Worm (Caenorhabditis elegans) whole organism, early embryonic: ENCODE measurements around the gene nlt-1.

Experiments used
- aly-1 ChIP-seq: sonication (generic microtip); optimal IDR thresholded peaks from 2 replicates; lab custom pipeline; 2016; ENCODE audit warnings: missing genetic modification characterization, missing compliant biosample characterization
- ama-1 ChIP-seq: fragments of 150-350 bp; optimal IDR thresholded peaks from 2 replicates; lab custom pipeline; 2014
- ets-7 ChIP-seq: sonication (generic microtip); optimal IDR thresholded peaks from 2 replicates; lab custom pipeline; 2016; ENCODE audit warnings: missing genotype, missing genetic modification characterization, missing compliant biosample characterization
- flt-1 ChIP-seq: fragments of 200-800 bp; sonication (Bioruptor generic); IDR thresholded peaks from 2 replicates; pipeline ENCODE4 v1.3.6; 2022; ENCODE audit warnings: missing genetic modification characterization, missing compliant biosample characterization
- hmbx-1 ChIP-seq: sonication (generic microtip); optimal IDR thresholded peaks from 2 replicates; lab custom pipeline; 2016; ENCODE audit warnings: mild to moderate bottlenecking, missing genetic modification characterization, missing compliant biosample characterization
- scrt-1 ChIP-seq: fragments of 200-800 bp; sonication (Bioruptor generic); IDR thresholded peaks from 2 replicates; pipeline ENCODE4 v1.3.6; 2022; ENCODE audit warnings: missing genetic modification characterization, missing compliant biosample characterization
- sea-1 ChIP-seq: fragments of 200-800 bp; sonication (Bioruptor generic); conservative IDR thresholded peaks from 2 replicates; pipeline ENCODE4 v1.3.6; 2022; ENCODE audit warnings: missing genetic modification characterization, missing compliant biosample characterization
- tbx-11 ChIP-seq: fragments of 200-800 bp; sonication (Bioruptor generic); IDR thresholded peaks from 2 replicates; pipeline ENCODE4 v1.3.6; 2022; ENCODE audit warnings: missing genetic modification characterization, missing compliant biosample characterization
- tra-4 ChIP-seq: sonication (generic microtip); optimal IDR thresholded peaks from 2 replicates; lab custom pipeline; 2017; ENCODE audit warnings: missing genetic modification characterization, missing compliant biosample characterization

ce11 chrII:9966954-9967353 lies 34.0 kb downstream of the nlt-1 start, which contains the start of gene dtmk-1:
- TF ChIP-seq ama-1 (lab: Kevin White, UChicago) (no peak), ets-7 (tag; lab: Kevin White, UChicago) (no peak), tra-4 (tag; lab: Kevin White, UChicago) (no peak), flt-1 (GFP tag; lab: Robert Waterston, UW) (no peak), aly-1 (tag; lab: Kevin White, UChicago) (no peak), hmbx-1 (tag; lab: Kevin White, UChicago) (no peak), sea-1 (GFP tag; lab: Robert Waterston, UW) (no peak), scrt-1 (GFP tag; lab: Robert Waterston, UW) (no peak), tbx-11 (GFP tag; lab: Robert Waterston, UW) (no peak)
